Worm (Caenorhabditis elegans) whole organism, L4 larva: Measurements from ENCODE around the gene dlg-1.

Source experiments
- D1046.2 ChIP-seq: fragments of 200-800 bp; sonication (Bioruptor generic); IDR thresholded peaks from 2 replicates; pipeline ENCODE4 v1.3.6; 2022; ENCODE audit warnings: missing genetic modification characterization, missing compliant biosample characterization
- F10B5.3 ChIP-seq: sonication (generic microtip); optimal IDR thresholded peaks from 2 replicates; lab custom pipeline; 2016; ENCODE audit warnings: mild to moderate bottlenecking, missing genetic modification characterization, missing compliant biosample characterization
- F26F4.8 ChIP-seq: fragments of 200-800 bp; sonication (Bioruptor generic); conservative IDR thresholded peaks from 2 replicates; pipeline ENCODE4 v1.3.6; 2022; ENCODE audit warnings: missing genetic modification characterization, missing compliant biosample characterization
- F44E2.7 ChIP-seq: fragments of 200-800 bp; sonication (Bioruptor generic); IDR thresholded peaks from 2 replicates; pipeline ENCODE4 v2.1.2; 2022; ENCODE audit warnings: missing genetic modification characterization, missing compliant biosample characterization
- R02D3.7 ChIP-seq: fragments of 150-350 bp; sonication (generic microtip); optimal IDR thresholded peaks from 3 replicates; lab custom pipeline; 2014; ENCODE audit warnings: missing biosample characterization, missing genetic modification characterization
- T26A8.4 ChIP-seq: fragments of 200-800 bp; sonication (Bioruptor generic); IDR thresholded peaks from 2 replicates; pipeline ENCODE4 v1.3.6; 2022; ENCODE audit warnings: missing genetic modification characterization, missing compliant biosample characterization
- Y105C5A.15 ChIP-seq: fragments of 200-800 bp; sonication (Bioruptor generic); IDR thresholded peaks from 2 replicates; pipeline ENCODE4 v1.3.6; 2022; ENCODE audit warnings: missing genetic modification characterization, missing compliant biosample characterization
- Y48G9A.11 ChIP-seq: fragments of 200-800 bp; sonication (Bioruptor generic); IDR thresholded peaks from 2 replicates; pipeline ENCODE4 v1.3.6; 2022; ENCODE audit warnings: missing genetic modification reagents, missing genetic modification characterization, missing compliant biosample characterization
- Y5F2A.4 ChIP-seq: fragments of 200-800 bp; sonication (Bioruptor generic); optimal IDR thresholded peaks from 2 replicates; lab custom pipeline; 2018; ENCODE audit warnings: mild to moderate bottlenecking, missing genetic modification characterization, missing compliant biosample characterization
- ZK337.2 ChIP-seq: fragments of 200-800 bp; sonication (Bioruptor generic); IDR thresholded peaks from 2 replicates; pipeline ENCODE4 v1.3.6; 2022; ENCODE audit warnings: missing genetic modification reagents, missing genetic modification characterization, missing compliant biosample characterization
- aha-1 ChIP-seq: fragments of 150-350 bp; peaks from one replicate; lab custom pipeline; 2014; ENCODE audit warnings: missing biosample characterization, missing genetic modification characterization
- aly-2 ChIP-seq: sonication (generic microtip); optimal IDR thresholded peaks from 2 replicates; lab custom pipeline; 2018; ENCODE audit warnings: missing biosample characterization, missing genetic modification characterization
- arid-1 ChIP-seq: fragments of 200-800 bp; sonication (Bioruptor generic); conservative IDR thresholded peaks from 2 replicates; pipeline ENCODE4 v1.3.6; 2022; ENCODE audit warnings: missing genetic modification reagents, missing genetic modification characterization, missing compliant biosample characterization
- ceh-20 ChIP-seq: fragments of 200-800 bp; sonication (Bioruptor generic); IDR thresholded peaks from 2 replicates; pipeline ENCODE4 v1.3.6; 2022; ENCODE audit warnings: missing genetic modification reagents, missing genetic modification characterization, missing compliant biosample characterization
- ceh-28 ChIP-seq: fragments of 150-350 bp; optimal IDR thresholded peaks from 2 replicates; lab custom pipeline; 2014; ENCODE audit warnings: missing biosample characterization, missing genetic modification reagents, missing genetic modification characterization
- ceh-82 ChIP-seq: sonication (generic microtip); optimal IDR thresholded peaks from 2 replicates; lab custom pipeline; 2017; ENCODE audit warnings: missing biosample characterization, missing genetic modification characterization
- ces-1 ChIP-seq: fragments of 150-350 bp; sonication (generic microtip); optimal IDR thresholded peaks from 4 replicates; lab custom pipeline; 2014; ENCODE audit warnings: missing biosample characterization, missing genetic modification reagents, missing genetic modification characterization
- cey-2 ChIP-seq: sonication (generic microtip); optimal IDR thresholded peaks from 3 replicates; lab custom pipeline; 2017; ENCODE audit warnings: missing genetic modification characterization, mild to moderate bottlenecking, missing compliant biosample characterization, antibody characterized with exemption, borderline replicate concordance; ENCODE audit not compliant: insufficient read depth
- ctbp-1 ChIP-seq: fragments of 200-800 bp; sonication (Bioruptor generic); IDR thresholded peaks from 2 replicates; pipeline ENCODE4 v1.3.6; 2022; ENCODE audit warnings: missing genetic modification reagents, missing genetic modification characterization, missing compliant biosample characterization
- daf-8 ChIP-seq: fragments of 200-800 bp; sonication (Bioruptor generic); IDR thresholded peaks from 2 replicates; pipeline ENCODE4 v1.3.6; 2022; ENCODE audit warnings: missing genetic modification characterization, missing compliant biosample characterization
- dve-1 ChIP-seq: sonication (generic microtip); optimal IDR thresholded peaks from 2 replicates; lab custom pipeline; 2017; ENCODE audit warnings: antibody characterized with exemption, mild to moderate bottlenecking, missing genetic modification characterization, missing compliant biosample characterization; ENCODE audit not compliant: insufficient read depth
- gei-8 ChIP-seq: fragments of 200-800 bp; sonication (Bioruptor generic); optimal IDR thresholded peaks from 2 replicates; lab custom pipeline; 2018; ENCODE audit warnings: mild to moderate bottlenecking, missing genetic modification characterization, missing compliant biosample characterization
- hif-1 ChIP-seq, 2 experiments: sonication (generic microtip); optimal IDR thresholded peaks; 2 replicates each; lab custom pipeline; 2016 to 2017; ENCODE audit warnings: missing compliant biosample characterization in 2 of 2, missing genetic modification characterization in 2 of 2, missing genetic modification reagents in 2 of 2, missing genotype in 2 of 2, mild to moderate bottlenecking in 1 of 2
- hlh-30 ChIP-seq: sonication (generic microtip); optimal IDR thresholded peaks from 2 replicates; lab custom pipeline; 2017; ENCODE audit warnings: antibody characterized with exemption, mild to moderate bottlenecking, missing genetic modification characterization, missing compliant biosample characterization; ENCODE audit not compliant: insufficient read depth
- hmg-1.1 ChIP-seq: fragments of 200-800 bp; sonication (Bioruptor generic); IDR thresholded peaks from 2 replicates; pipeline ENCODE4 v1.3.6; 2022; ENCODE audit warnings: missing genetic modification reagents, missing genetic modification characterization, missing compliant biosample characterization
- jun-1 ChIP-seq: fragments of 150-350 bp; optimal IDR thresholded peaks from 2 replicates; lab custom pipeline; 2014; ENCODE audit warnings: missing biosample characterization, missing genetic modification reagents, missing genetic modification characterization
- lim-7 ChIP-seq: fragments of 200-800 bp; sonication (Bioruptor generic); IDR thresholded peaks from 2 replicates; pipeline ENCODE4 v1.3.6; 2022; ENCODE audit warnings: missing genetic modification characterization, missing compliant biosample characterization
- lir-3 ChIP-seq: sonication (generic microtip); optimal IDR thresholded peaks from 2 replicates; lab custom pipeline; 2016; ENCODE audit warnings: mild to moderate bottlenecking, missing genetic modification characterization, missing compliant biosample characterization
- mdl-1 ChIP-seq, 2 experiments: fragments of 150-350 bp in 1 of 2; sonication (generic microtip) in 1 of 2; optimal IDR thresholded peaks; 2 replicates each; lab custom pipeline; 2014 to 2017; ENCODE audit warnings: missing biosample characterization in 2 of 2, missing genetic modification characterization in 2 of 2
- mdt-29 ChIP-seq: fragments of 200-800 bp; sonication (Bioruptor generic); IDR thresholded peaks from 2 replicates; pipeline ENCODE4 v1.3.6; 2022; ENCODE audit warnings: missing genetic modification reagents, missing genetic modification characterization, missing compliant biosample characterization
- mes-2 ChIP-seq: sonication (generic microtip); optimal IDR thresholded peaks from 2 replicates; lab custom pipeline; 2016; ENCODE audit warnings: missing genotype, mild to moderate bottlenecking, missing genetic modification characterization, missing compliant biosample characterization; ENCODE audit not compliant: poor library complexity, severe bottlenecking
- mxl-2 ChIP-seq: fragments of 200-800 bp; sonication (Bioruptor generic); conservative IDR thresholded peaks from 2 replicates; pipeline ENCODE4 v1.3.6; 2022; ENCODE audit warnings: missing genetic modification reagents, missing genetic modification characterization, missing compliant biosample characterization
- mxl-3 ChIP-seq: fragments of 200-800 bp; sonication (Bioruptor generic); optimal IDR thresholded peaks from 2 replicates; lab custom pipeline; 2018; ENCODE audit warnings: mild to moderate bottlenecking, missing genetic modification characterization, missing compliant biosample characterization
- nhr-102 ChIP-seq: sonication (generic microtip); optimal IDR thresholded peaks from 2 replicates; lab custom pipeline; 2016; ENCODE audit warnings: mild to moderate bottlenecking, missing genetic modification characterization, moderate library complexity, missing compliant biosample characterization
- nhr-11 ChIP-seq: fragments of 150-350 bp; optimal IDR thresholded peaks from 2 replicates; lab custom pipeline; 2014; ENCODE audit warnings: missing biosample characterization, missing genetic modification characterization
- nhr-25 ChIP-seq: sonication (generic microtip); optimal IDR thresholded peaks from 2 replicates; lab custom pipeline; 2017; ENCODE audit warnings: missing genetic modification characterization, mild to moderate bottlenecking, missing compliant biosample characterization, antibody characterized with exemption, moderate library complexity, borderline replicate concordance; ENCODE audit not compliant: insufficient read depth
- nhr-28 ChIP-seq: fragments of 150-350 bp; optimal IDR thresholded peaks from 2 replicates; lab custom pipeline; 2014; ENCODE audit warnings: missing biosample characterization, missing genetic modification characterization
- nhr-41 ChIP-seq: fragments of 200-800 bp; sonication (Bioruptor generic); IDR thresholded peaks from 2 replicates; pipeline ENCODE4 v1.3.6; 2022; ENCODE audit warnings: missing genetic modification reagents, missing genetic modification characterization, missing compliant biosample characterization
- nhr-6 ChIP-seq: fragments of 150-350 bp; optimal IDR thresholded peaks from 2 replicates; lab custom pipeline; 2014; ENCODE audit warnings: missing biosample characterization, missing genetic modification characterization
- nhr-76 ChIP-seq: fragments of 150-350 bp; optimal IDR thresholded peaks from 2 replicates; lab custom pipeline; 2014; ENCODE audit warnings: missing biosample characterization, missing genetic modification characterization
- nhr-77 ChIP-seq: fragments of 150-350 bp; optimal IDR thresholded peaks from 2 replicates; lab custom pipeline; 2014; ENCODE audit warnings: missing biosample characterization, missing genetic modification characterization
- rbr-2 ChIP-seq: sonication (generic microtip); optimal IDR thresholded peaks from 2 replicates; lab custom pipeline; 2016; ENCODE audit warnings: missing genotype, missing genetic modification characterization, missing compliant biosample characterization
- sdz-12 ChIP-seq: fragments of 200-800 bp; sonication (Bioruptor generic); optimal IDR thresholded peaks from 2 replicates; lab custom pipeline; 2018; ENCODE audit warnings: mild to moderate bottlenecking, missing genetic modification characterization, missing compliant biosample characterization
- set-16 ChIP-seq: fragments of 200-800 bp; sonication (Bioruptor generic); IDR thresholded peaks from 2 replicates; pipeline ENCODE4 v1.3.6; 2022; ENCODE audit warnings: missing genetic modification reagents, missing genetic modification characterization, missing compliant biosample characterization
- snpc-1.2 ChIP-seq: fragments of 200-800 bp; sonication (Bioruptor generic); IDR thresholded peaks from 2 replicates; pipeline ENCODE4 v1.3.6; 2022; ENCODE audit warnings: missing genetic modification reagents, missing genetic modification characterization, missing compliant biosample characterization
- spr-3 ChIP-seq: fragments of 200-800 bp; sonication (Bioruptor generic); optimal IDR thresholded peaks from 2 replicates; lab custom pipeline; 2018; ENCODE audit warnings: mild to moderate bottlenecking, missing genetic modification characterization, missing compliant biosample characterization
- unc-130 ChIP-seq: sonication (generic microtip); optimal IDR thresholded peaks from 2 replicates; lab custom pipeline; 2016; ENCODE audit warnings: missing genetic modification reagents, missing genetic modification characterization, missing compliant biosample characterization
- unc-39 ChIP-seq: sonication (generic microtip); optimal IDR thresholded peaks from 2 replicates; lab custom pipeline; 2017; ENCODE audit warnings: missing biosample characterization, missing genetic modification characterization
- vab-7 ChIP-seq: fragments of 200-800 bp; sonication (Bioruptor generic); IDR thresholded peaks from 2 replicates; pipeline ENCODE4 v1.3.6; 2022; ENCODE audit warnings: missing genetic modification reagents, missing genetic modification characterization, missing compliant biosample characterization
- zip-11 ChIP-seq: fragments of 200-800 bp; sonication (Bioruptor generic); IDR thresholded peaks from 2 replicates; pipeline ENCODE4 v1.3.6; 2022; ENCODE audit warnings: missing genetic modification characterization, missing compliant biosample characterization
- ztf-11 ChIP-seq: fragments of 150-350 bp; optimal IDR thresholded peaks from 2 replicates; lab custom pipeline; 2014; ENCODE audit warnings: missing biosample characterization, missing genetic modification characterization

dlg-1 gene

ce11 chrX:5475164-5475576 is 4.3 kb upstream of the dlg-1 start (continued):
- TF ChIP-seq ceh-20 (GFP tag; lab: Robert Waterston, UW) (no peak), dve-1 (peak; percentile 70), mes-2 (peak; percentile 48), nhr-25 (tag; lab: Kevin White, UChicago) (peak; percentile 95), rbr-2 (peak; percentile 58), ztf-11 (no peak), F10B5.3 (tag; lab: Kevin White, UChicago) (no peak), arid-1 (no peak), mxl-2 (GFP tag; lab: Robert Waterston, UW) (no peak), ces-1 (GFP tag; lab: Kevin White, UChicago) (no peak), F26F4.8 (GFP tag; lab: Robert Waterston, UW) (no peak), D1046.2 (GFP tag; lab: Robert Waterston, UW) (no peak), ZK337.2 (GFP tag; lab: Robert Waterston, UW) (no peak), F44E2.7 (GFP tag; lab: Robert Waterston, UW) (no peak), mxl-3 (peak; percentile 86), nhr-11 (tag; lab: Kevin White, UChicago) (peak; percentile 59), nhr-77 (tag; lab: Kevin White, UChicago) (peak; percentile 58), lir-3 (no peak), hlh-30 (peak; percentile 91), nhr-76 (tag; lab: Kevin White, UChicago) (no peak), daf-8 (GFP tag; lab: Robert Waterston, UW) (no peak), aha-1 (tag; lab: Kevin White, UChicago) (peak; percentile 91), zip-11 (GFP tag; lab: Robert Waterston, UW) (no peak), snpc-1.2 (GFP tag; lab: Robert Waterston, UW) (no peak), spr-3 (GFP tag; lab: Kevin White, UChicago) (no peak), hmg-1.1 (GFP tag; lab: Robert Waterston, UW) (peak; percentile 69), aly-2 (tag; lab: Kevin White, UChicago) (no peak), gei-8 (no peak), R02D3.7 (no peak), mdt-29 (GFP tag; lab: Robert Waterston, UW) (no peak), Y48G9A.11 (GFP tag; lab: Robert Waterston, UW) (no peak), vab-7 (GFP tag; lab: Robert Waterston, UW) (no peak), mdl-1 (tag; optimal IDR thresholded peaks at IDR 0.05; lab: Kevin White, UChicago) (peak; percentile 16 to 67), unc-130 (no peak), nhr-28 (peak; percentile 91), nhr-102 (tag; lab: Kevin White, UChicago) (no peak), T26A8.4 (GFP tag; lab: Robert Waterston, UW) (0 out of 2 replicates have a peak, but pooled peaks have one; percentile 29), nhr-6 (tag; lab: Kevin White, UChicago) (peak; percentile 66), sdz-12 (GFP tag; lab: Kevin White, UChicago) (no peak), jun-1 (tag; lab: Kevin White, UChicago) (peak; percentile 22), Y5F2A.4 (GFP tag; lab: Kevin White, UChicago) (no peak), ctbp-1 (GFP tag; lab: Robert Waterston, UW) (no peak), nhr-41 (GFP tag; lab: Robert Waterston, UW) (peak; percentile 95), Y105C5A.15 (GFP tag; lab: Robert Waterston, UW) (no peak), ceh-28 (tag; lab: Kevin White, UChicago) (no peak), hif-1 (tag; optimal IDR thresholded peaks at IDR 0.05; lab: Kevin White, UChicago) (no peak), lim-7 (no peak), cey-2 (tag; lab: Kevin White, UChicago) (no peak), ceh-82 (tag; lab: Kevin White, UChicago) (no peak), set-16 (peak; percentile 38; the same call in 1 of the 2 replicates), unc-39 (tag; lab: Kevin White, UChicago) (no peak)
